Worm (Caenorhabditis elegans): ENCODE data around the gene C34C12.1.

The C34C12.1 gene

DNA sequence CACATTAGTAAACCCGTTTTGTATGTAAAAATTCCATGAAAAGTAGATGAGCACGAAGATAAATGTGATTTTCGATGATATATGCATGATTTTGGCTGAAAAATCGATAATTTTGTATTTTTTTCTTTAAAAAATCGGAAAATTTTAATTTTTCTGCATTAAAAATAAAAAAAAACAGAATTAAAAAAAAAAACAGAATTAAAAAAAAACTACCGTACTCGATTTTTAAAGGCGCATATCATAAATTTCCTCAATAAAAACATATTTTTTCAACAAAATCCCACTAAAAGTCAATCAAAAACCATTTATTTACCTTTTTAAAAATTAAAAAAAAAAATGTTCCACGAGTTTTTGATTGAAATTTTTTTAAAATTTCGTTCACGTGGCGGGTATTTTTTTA lies 39.0 kb downstream of the C34C12.1 start, which contains the start of gene gly-14:
Gene gly-14 (minus strand): TSS at position 101 of the 400 bp plus-strand sequence.
- no peak for TF ChIP-seq mab-5 (tag; optimal IDR thresholded peaks at IDR 0.05)
- TF ChIP-seq nhr-237 (tag; optimal IDR thresholded peaks at IDR 0.05) = no peak
- TF ChIP-seq ces-1 (GFP tag; optimal IDR thresholded peaks at IDR 0.05) = no peak
- no peak for TF ChIP-seq nhr-28 (tag; optimal IDR thresholded peaks at IDR 0.05)
- TF ChIP-seq tbx-8 (GFP tag; optimal IDR thresholded peaks at IDR 0.05) = no peak
- TF ChIP-seq nhr-76 (tag; optimal IDR thresholded peaks at IDR 0.05) = no peak
- TF ChIP-seq elt-3 (tag; optimal IDR thresholded peaks at IDR 0.05) = no peak
- TF ChIP-seq flh-1 (GFP tag; optimal IDR thresholded peaks at IDR 0.05) = no peak
- no peak for TF ChIP-seq sptf-1 (tag; optimal IDR thresholded peaks at IDR 0.05)
- no peak for TF ChIP-seq lin-13 (tag; optimal IDR thresholded peaks at IDR 0.05)
- TF ChIP-seq ceh-39 (tag; optimal IDR thresholded peaks at IDR 0.05) = no peak
- no peak for TF ChIP-seq elt-1 (tag; optimal IDR thresholded peaks at IDR 0.05; ENCODE audit: borderline replicate concordance, insufficient read depth)
- TF ChIP-seq M03D4.4 (tag; optimal IDR thresholded peaks at IDR 0.05) = no peak
- no peak for TF ChIP-seq cnd-1 (tag; optimal IDR thresholded peaks at IDR 0.05)
- no peak for TF ChIP-seq mep-1 (tag; optimal IDR thresholded peaks at IDR 0.05)
- no peak for TF ChIP-seq snpc-4 (tag; optimal IDR thresholded peaks at IDR 0.05)

ce11 chrIII:3498957-3499356 lies 44.8 kb downstream of the C34C12.1 start, which contains the start of gene M01F1.9:
TSS of gene M01F1.9 (minus strand) at chrIII:3499057.
- TF ChIP-seq snpc-4 (tag; optimal IDR thresholded peaks at IDR 0.05) (no peak), lsy-2 (tag; optimal IDR thresholded peaks at IDR 0.05) (no peak), lin-13 (tag; optimal IDR thresholded peaks at IDR 0.05) (no peak)

- TF ChIP-seq zip-8 (tag; optimal IDR thresholded peaks at IDR 0.05) = no peak
- peak; percentile 94 for TF ChIP-seq bed-3 (GFP tag; optimal IDR thresholded peaks at IDR 0.05)
- peak; percentile 97 for TF ChIP-seq lin-32 (GFP tag; optimal IDR thresholded peaks at IDR 0.05)
- TF ChIP-seq nhr-76 (tag; optimal IDR thresholded peaks at IDR 0.05) = no peak
- TF ChIP-seq nhr-2 (tag; optimal IDR thresholded peaks at IDR 0.05) = no peak
- TF ChIP-seq unc-120 (tag; optimal IDR thresholded peaks at IDR 0.05; ENCODE audit: poor library complexity, severe bottlenecking) = peak; percentile 71
- TF ChIP-seq nhr-12 (tag; optimal IDR thresholded peaks at IDR 0.05) = no peak
- peak; percentile 98 for TF ChIP-seq mls-2 (tag; optimal IDR thresholded peaks at IDR 0.05)
- no peak for TF ChIP-seq nhr-28 (tag; optimal IDR thresholded peaks at IDR 0.05)
- TF ChIP-seq tbx-8 (GFP tag; optimal IDR thresholded peaks at IDR 0.05) = peak; percentile 100
- no peak for TF ChIP-seq ceh-39 (tag; optimal IDR thresholded peaks at IDR 0.05)
- no peak for TF ChIP-seq pha-4 (tag; optimal IDR thresholded peaks at IDR 0.05)
- peak; percentile 96 for TF ChIP-seq ceh-83 (GFP tag; optimal IDR thresholded peaks at IDR 0.05)
- TF ChIP-seq sem-2 (GFP tag; optimal IDR thresholded peaks at IDR 0.05) = peak; percentile 91
- peak; percentile 92 for TF ChIP-seq M03D4.4 (tag; optimal IDR thresholded peaks at IDR 0.05)
- TF ChIP-seq elt-3 (tag; optimal IDR thresholded peaks at IDR 0.05) = no peak
- no peak for TF ChIP-seq nhr-237 (tag; optimal IDR thresholded peaks at IDR 0.05)
- peak; percentile 62 for TF ChIP-seq mep-1 (tag; optimal IDR thresholded peaks at IDR 0.05)
- TF ChIP-seq mab-5 (tag; optimal IDR thresholded peaks at IDR 0.05) = no peak
- peak; percentile 29 for TF ChIP-seq lin-13 (tag; optimal IDR thresholded peaks at IDR 0.05)
- no peak for TF ChIP-seq unc-62 (GFP tag; optimal IDR thresholded peaks at IDR 0.05)
- TF ChIP-seq drap-1 (GFP tag; optimal IDR thresholded peaks at IDR 0.05) = peak; percentile 95
- TF ChIP-seq snpc-4 (tag; optimal IDR thresholded peaks at IDR 0.05) = no peak
- TF ChIP-seq ces-1 (GFP tag; optimal IDR thresholded peaks at IDR 0.05) = peak; percentile 46
- TF ChIP-seq lsy-2 (tag; optimal IDR thresholded peaks at IDR 0.05) = no peak
- TF ChIP-seq blmp-1 (tag; optimal IDR thresholded peaks at IDR 0.05) = no peak
- TF ChIP-seq elt-1 (tag; optimal IDR thresholded peaks at IDR 0.05; ENCODE audit: borderline replicate concordance, insufficient read depth) = no peak
- TF ChIP-seq flh-1 (GFP tag; optimal IDR thresholded peaks at IDR 0.05) = peak; percentile 69
- peak; percentile 97 for TF ChIP-seq sptf-1 (tag; optimal IDR thresholded peaks at IDR 0.05)
- TF ChIP-seq ztf-11 (tag; optimal IDR thresholded peaks at IDR 0.05) = no peak
- peak; percentile 98 for TF ChIP-seq cnd-1 (tag; optimal IDR thresholded peaks at IDR 0.05)
- no peak for TF ChIP-seq unc-39 (tag; optimal IDR thresholded peaks at IDR 0.05)
- peak; percentile 85 for TF ChIP-seq ham-2 (GFP tag; optimal IDR thresholded peaks at IDR 0.05)
- no peak for TF ChIP-seq hlh-1 (tag; optimal IDR thresholded peaks at IDR 0.05)
- TF ChIP-seq ceh-43 (GFP tag; optimal IDR thresholded peaks at IDR 0.05) = peak; percentile 81
Measured at ce11 chrIII:3499850-3500249, 45.7 kb downstream of the C34C12.1 start.

All from whole organism, mixed stage, embryonic.